Fruit fly (Drosophila melanogaster) whole organism, embryonic: Measurements from ENCODE around the gene CG7646.

Experiments
- Bgb ChIP-seq: fragments of 200-800 bp; sonication (Bioruptor generic); IDR thresholded peaks from 2 replicates; pipeline ENCODE4 v1.3.6; 2022; ENCODE audit warnings: missing biosample characterization, missing genetic modification characterization; ENCODE audit not compliant: partially characterized antibody
- CG10147 ChIP-seq: fragments of 200-800 bp; sonication (Bioruptor generic); optimal IDR thresholded peaks from 2 replicates; lab custom pipeline; 2019; ENCODE audit warnings: missing biosample characterization, mild to moderate bottlenecking, missing genetic modification characterization, moderate library complexity
- CG11456 ChIP-seq: fragments of 200-800 bp; sonication (Bioruptor generic); IDR thresholded peaks from 3 replicates; pipeline ENCODE4 v1.3.6; 2022; ENCODE audit warnings: missing biosample characterization, missing genetic modification characterization
- CG11560 ChIP-seq: fragments of 200-800 bp; sonication (Bioruptor generic); IDR thresholded peaks from 3 replicates; pipeline ENCODE4 v1.3.6; 2022; ENCODE audit warnings: missing biosample characterization, missing genetic modification characterization
- CG12071 ChIP-seq: fragments of 200-800 bp; sonication (Bioruptor generic); optimal IDR thresholded peaks from 3 replicates; lab custom pipeline; 2018; ENCODE audit warnings: missing biosample characterization, mild to moderate bottlenecking, missing genetic modification characterization
- CG1233 ChIP-seq: fragments of 200-800 bp; sonication (Bioruptor generic); optimal IDR thresholded peaks from 4 replicates; lab custom pipeline; 2018; ENCODE audit warnings: missing biosample characterization, mild to moderate bottlenecking, missing genetic modification characterization
- CG13894 ChIP-seq: fragments of 200-800 bp; sonication (Bioruptor generic); optimal IDR thresholded peaks from 3 replicates; lab custom pipeline; 2018; ENCODE audit warnings: missing biosample characterization, mild to moderate bottlenecking, missing genetic modification characterization, moderate library complexity
- CG14050 ChIP-seq: fragments of 200-800 bp; sonication (Bioruptor generic); IDR thresholded peaks from 3 replicates; pipeline ENCODE4 v1.3.6; 2022; ENCODE audit warnings: missing biosample characterization, missing genetic modification characterization
- CG15479 ChIP-seq: fragments of 200-800 bp; sonication (Bioruptor generic); optimal IDR thresholded peaks from 3 replicates; lab custom pipeline; 2019; ENCODE audit warnings: missing biosample characterization, mild to moderate bottlenecking, missing genetic modification characterization, moderate library complexity
- CG1647 ChIP-seq: fragments of 200-800 bp; sonication (Bioruptor generic); optimal IDR thresholded peaks from 3 replicates; lab custom pipeline; 2016; ENCODE audit warnings: missing biosample characterization, missing genetic modification characterization
- CG17328 ChIP-seq: fragments of 200-800 bp; sonication (Bioruptor generic); IDR thresholded peaks from 2 replicates; pipeline ENCODE4 v1.3.6; 2022; ENCODE audit warnings: missing biosample characterization, missing genetic modification characterization
- CG2199 ChIP-seq: fragments of 200-800 bp; sonication (Bioruptor generic); IDR thresholded peaks from 3 replicates; pipeline ENCODE4 v1.3.6; 2022; ENCODE audit warnings: missing biosample characterization, missing genetic modification characterization
- CG31365 ChIP-seq: fragments of 200-800 bp; sonication (Bioruptor generic); optimal IDR thresholded peaks from 2 replicates; lab custom pipeline; 2018; ENCODE audit warnings: missing biosample characterization, mild to moderate bottlenecking, missing genetic modification characterization
- CG42726 ChIP-seq: fragments of 200-800 bp; sonication (Bioruptor generic); IDR thresholded peaks from 2 replicates; pipeline ENCODE4 v1.3.6; 2022; ENCODE audit warnings: missing biosample characterization, missing genetic modification characterization; ENCODE audit not compliant: partially characterized antibody
- CG7928 ChIP-seq: fragments of 200-800 bp; sonication (Bioruptor generic); optimal IDR thresholded peaks from 2 replicates; lab custom pipeline; 2017; ENCODE audit warnings: missing biosample characterization, mild to moderate bottlenecking, missing genetic modification characterization
- CTCF ChIP-seq: fragments of 200-800 bp; sonication (Bioruptor generic); optimal IDR thresholded peaks from 2 replicates; lab custom pipeline; 2017; ENCODE audit warnings: missing biosample characterization, mild to moderate bottlenecking, missing genetic modification characterization, moderate library complexity
- CkIIα-i1 ChIP-seq: fragments of 200-800 bp; sonication (Bioruptor generic); IDR thresholded peaks from 2 replicates; pipeline ENCODE4 v1.3.6; 2022; ENCODE audit warnings: missing biosample characterization, missing genetic modification characterization
- Deaf1 ChIP-seq: fragments of 200-800 bp; optimal IDR thresholded peaks from 3 replicates; lab custom pipeline; 2019; ENCODE audit warnings: missing biosample characterization, mild to moderate bottlenecking, missing genetic modification characterization, moderate library complexity
- Dp ChIP-seq: fragments of 200-800 bp; sonication (Bioruptor generic); optimal IDR thresholded peaks from 2 replicates; lab custom pipeline; 2018; ENCODE audit warnings: missing biosample characterization, mild to moderate bottlenecking, missing genetic modification characterization, moderate library complexity
- Fer1 ChIP-seq: fragments of 200-800 bp; sonication (Bioruptor generic); optimal IDR thresholded peaks from 2 replicates; lab custom pipeline; 2017; ENCODE audit warnings: missing biosample characterization, mild to moderate bottlenecking, missing genetic modification characterization
- GATAe ChIP-seq: fragments of 200-800 bp; sonication (Bioruptor generic); conservative IDR thresholded peaks from 2 replicates; pipeline ENCODE4 v1.3.6; 2022; ENCODE audit warnings: missing biosample characterization, missing genetic modification characterization
- HLH4C ChIP-seq: fragments of 200-800 bp; sonication (Bioruptor generic); IDR thresholded peaks from 3 replicates; pipeline ENCODE4 v1.3.6; 2022; ENCODE audit warnings: missing biosample characterization, missing genetic modification characterization; ENCODE audit not compliant: partially characterized antibody
- HLH54F ChIP-seq: fragments of 200-800 bp; sonication (Bioruptor generic); optimal IDR thresholded peaks from 3 replicates; lab custom pipeline; 2016; ENCODE audit warnings: missing biosample characterization, missing genetic modification characterization
- Hr51 ChIP-seq, 2 experiments: fragments of 200-800 bp; sonication (Bioruptor generic); optimal IDR thresholded peaks; 2 replicates in 1 of 2; 3 replicates in 1 of 2; lab custom pipeline; 2016 to 2018; ENCODE audit warnings: missing biosample characterization in 2 of 2, missing genetic modification characterization in 2 of 2, mild to moderate bottlenecking in 1 of 2, moderate library complexity in 1 of 2
- Six4 ChIP-seq: fragments of 200-800 bp; sonication (Bioruptor generic); optimal IDR thresholded peaks from 2 replicates; lab custom pipeline; 2016; ENCODE audit warnings: missing biosample characterization, missing genetic modification characterization
- Ssrp ChIP-seq: fragments of 200-800 bp; sonication (Bioruptor generic); optimal IDR thresholded peaks from 2 replicates; lab custom pipeline; 2018; ENCODE audit warnings: missing biosample characterization, mild to moderate bottlenecking, missing genetic modification characterization, moderate library complexity
- Stat92E ChIP-seq, 3 experiments: fragments of >200 bp in 2 of 3; fragments of 200-800 bp in 1 of 3; sonication (Bioruptor generic) in 1 of 3; optimal IDR thresholded peaks; 2 replicates each; lab custom pipeline; 2017 to 2019; ENCODE audit warnings: missing biosample characterization in 3 of 3, missing genetic modification characterization in 3 of 3, mild to moderate bottlenecking in 1 of 3, moderate library complexity in 1 of 3
- Xrp1 ChIP-seq: fragments of 200-800 bp; sonication (Bioruptor generic); IDR thresholded peaks from 2 replicates; pipeline ENCODE4 v1.3.6; 2022; ENCODE audit warnings: missing biosample characterization, missing genetic modification characterization
- ara ChIP-seq: fragments of 200-800 bp; sonication (Bioruptor generic); IDR thresholded peaks from 2 replicates; pipeline ENCODE4 v1.3.6; 2022; ENCODE audit warnings: missing biosample characterization, missing genetic modification characterization
- chm ChIP-seq: fragments of 200-800 bp; sonication (Bioruptor generic); IDR thresholded peaks from 2 replicates; pipeline ENCODE4 v1.3.6; 2022; ENCODE audit warnings: missing biosample characterization, missing genetic modification characterization
- ci ChIP-seq: fragments of 200-800 bp; sonication (Bioruptor generic); IDR thresholded peaks from 3 replicates; pipeline ENCODE4 v1.3.6; 2022; ENCODE audit warnings: missing biosample characterization, missing genetic modification characterization
- croc ChIP-seq: fragments of 200-800 bp; sonication (Bioruptor generic); conservative IDR thresholded peaks from 3 replicates; pipeline ENCODE4 v1.3.6; 2022; ENCODE audit warnings: missing biosample characterization, missing genetic modification characterization
- dimm ChIP-seq: fragments of 200-800 bp; sonication (Bioruptor generic); IDR thresholded peaks from 2 replicates; pipeline ENCODE4 v1.3.6; 2022; ENCODE audit warnings: missing biosample characterization, missing genetic modification characterization
- disco-r ChIP-seq: fragments of 200-800 bp; sonication (Bioruptor generic); optimal IDR thresholded peaks from 2 replicates; lab custom pipeline; 2016; ENCODE audit warnings: missing biosample characterization, missing genetic modification characterization
- eve ChIP-seq, 2 experiments: fragments of >200 bp; optimal IDR thresholded peaks; 2 replicates each; lab custom pipeline; 2017; ENCODE audit warnings: missing biosample characterization in 2 of 2, missing genetic modification characterization in 2 of 2
- ewg ChIP-seq: fragments of 200-800 bp; sonication (Bioruptor generic); optimal IDR thresholded peaks from 3 replicates; lab custom pipeline; 2017; ENCODE audit warnings: mild to moderate bottlenecking, missing biosample characterization, missing genetic modification reagents, missing genetic modification characterization
- fd64A ChIP-seq: fragments of 200-800 bp; sonication (Bioruptor generic); optimal IDR thresholded peaks from 3 replicates; lab custom pipeline; 2018; ENCODE audit warnings: missing biosample characterization, mild to moderate bottlenecking, missing genetic modification characterization
- gce ChIP-seq: fragments of 200-800 bp; sonication (Bioruptor generic); IDR thresholded peaks from 3 replicates; pipeline ENCODE4 v1.3.6; 2022; ENCODE audit warnings: missing biosample characterization, missing genetic modification characterization
- ken ChIP-seq: fragments of 200-800 bp; sonication (Bioruptor generic); IDR thresholded peaks from 3 replicates; pipeline ENCODE4 v1.3.6; 2022; ENCODE audit warnings: missing biosample characterization, missing genetic modification characterization
- lbe ChIP-seq: fragments of 200-800 bp; sonication (Bioruptor generic); optimal IDR thresholded peaks from 2 replicates; lab custom pipeline; 2016; ENCODE audit warnings: missing biosample characterization, mild to moderate bottlenecking, missing genetic modification characterization
- maf-S ChIP-seq: fragments of 200-800 bp; sonication (Bioruptor generic); optimal IDR thresholded peaks from 2 replicates; lab custom pipeline; 2016; ENCODE audit warnings: missing biosample characterization, missing genetic modification characterization
- mirr ChIP-seq: fragments of 200-800 bp; sonication (Bioruptor generic); optimal IDR thresholded peaks from 3 replicates; lab custom pipeline; 2018; ENCODE audit warnings: missing biosample characterization, mild to moderate bottlenecking, missing genetic modification characterization
- row ChIP-seq: fragments of 200-800 bp; sonication (Bioruptor generic); IDR thresholded peaks from 3 replicates; pipeline ENCODE4 v1.3.6; 2022; ENCODE audit warnings: missing biosample characterization, missing genetic modification characterization
- sens ChIP-seq: fragments of 200-800 bp; sonication (Bioruptor generic); peaks from one replicate; lab custom pipeline; 2016; ENCODE audit warnings: missing biosample characterization, missing genetic modification characterization
- so ChIP-seq: fragments of 200-800 bp; sonication (Bioruptor generic); IDR thresholded peaks from 3 replicates; pipeline ENCODE4 v1.3.6; 2022; ENCODE audit warnings: missing biosample characterization, missing genetic modification characterization
- sr ChIP-seq: fragments of 200-800 bp; sonication (Bioruptor generic); IDR thresholded peaks from 3 replicates; pipeline ENCODE4 v1.3.6; 2022; ENCODE audit warnings: missing biosample characterization, missing genetic modification characterization
- tin ChIP-seq: fragments of 200-800 bp; sonication (Bioruptor generic); optimal IDR thresholded peaks from 3 replicates; lab custom pipeline; 2016; ENCODE audit warnings: missing biosample characterization, missing genetic modification characterization
- wdn ChIP-seq: fragments of 200-800 bp; sonication (Bioruptor generic); IDR thresholded peaks from 2 replicates; pipeline ENCODE4 v1.3.6; 2022; ENCODE audit warnings: missing biosample characterization, missing genetic modification characterization
- z ChIP-seq: fragments of 200-800 bp; sonication (Bioruptor generic); IDR thresholded peaks from 3 replicates; pipeline ENCODE4 v1.3.6; 2022; ENCODE audit warnings: missing biosample characterization, missing genetic modification characterization

CG7646 gene

DNA sequence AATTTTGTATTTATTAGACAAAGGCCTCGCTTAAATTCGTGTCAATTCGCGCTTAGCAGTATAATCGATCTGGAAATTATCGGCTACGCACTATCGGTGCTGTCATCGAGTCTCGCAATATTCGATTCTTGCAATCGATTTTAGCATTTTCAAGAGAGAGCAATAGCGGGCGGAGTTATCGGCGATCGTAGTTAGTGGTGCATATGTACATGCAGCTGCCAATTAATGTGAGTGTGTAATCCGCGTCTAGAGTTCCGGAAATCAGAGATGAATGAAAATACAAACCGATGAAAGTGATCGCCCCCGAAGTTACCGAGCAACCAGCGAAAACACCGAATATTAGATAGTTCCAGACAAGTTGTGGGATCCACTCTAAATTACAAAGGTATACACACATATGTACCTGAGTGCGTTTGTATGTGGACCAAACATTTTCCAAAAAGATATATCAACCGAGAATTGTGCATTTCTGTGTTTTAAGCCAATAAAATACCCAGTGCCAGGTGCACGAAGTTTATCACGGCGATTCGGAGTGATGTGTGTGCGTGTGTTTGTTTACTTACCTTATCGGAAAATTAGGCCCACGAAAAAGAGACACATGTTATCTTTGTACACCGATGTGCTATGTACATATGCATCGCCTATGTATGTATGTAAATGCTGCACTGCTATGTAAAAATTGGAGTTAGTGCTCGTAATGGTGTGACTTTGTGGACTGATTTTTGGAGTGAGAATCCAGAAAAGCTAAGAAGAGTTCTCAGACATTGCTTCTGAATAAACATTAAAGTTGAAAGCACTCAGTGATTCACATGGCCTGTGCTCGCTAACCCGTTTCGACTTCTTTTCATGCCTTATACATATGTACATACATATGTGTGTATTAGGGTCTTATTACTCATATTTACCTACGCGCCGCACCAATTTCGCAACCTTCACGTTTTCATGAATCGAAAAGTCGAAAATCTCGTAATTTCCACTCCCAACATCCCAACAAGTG is 14.9 kb downstream of the CG7646 start (continued):
- no peak for TF ChIP-seq Stat92E (GFP tag; optimal IDR thresholded peaks at IDR 0.05; lab: Kevin White, UChicago)
- peak; percentile 51; the same call in 1 of the 3 replicates for TF ChIP-seq ci (GFP tag; lab: Robert Waterston, UW)
- TF ChIP-seq CG2199 (GFP tag; lab: Robert Waterston, UW) = no peak
- TF ChIP-seq CG7928 (GFP tag; lab: Kevin White, UChicago) = no peak
- no peak for TF ChIP-seq Hr51 (GFP tag; optimal IDR thresholded peaks at IDR 0.05; lab: Kevin White, UChicago)
- peak; percentile 61; the same call in 1 of the 2 replicates for TF ChIP-seq CG42726 (GFP tag; lab: Robert Waterston, UW)
- TF ChIP-seq gce = no peak
- TF ChIP-seq CG14050 (GFP tag; lab: Robert Waterston, UW) = no peak
- TF ChIP-seq z (GFP tag; lab: Robert Waterston, UW) = peak; percentile 53; the same call in 1 of the 3 replicates
- TF ChIP-seq GATAe = no peak
- peak; percentile 98 for TF ChIP-seq CG11560
- no peak for TF ChIP-seq Deaf1 (tag; lab: Kevin White, UChicago)
- TF ChIP-seq sr (GFP tag; lab: Robert Waterston, UW) = no peak
- TF ChIP-seq fd64A (GFP tag; lab: Kevin White, UChicago) = peak; percentile 52
- no peak for TF ChIP-seq disco-r (GFP tag; lab: Kevin White, UChicago)
- 0 out of 3 replicates have a peak, but pooled peaks have one; percentile 28 for TF ChIP-seq ken (GFP tag; lab: Robert Waterston, UW)
- TF ChIP-seq lbe (GFP tag; lab: Kevin White, UChicago) = no peak
- no peak for TF ChIP-seq Ssrp
- TF ChIP-seq row (GFP tag; lab: Robert Waterston, UW) = no peak; the same call in 2 of the 3 replicates
- no peak for TF ChIP-seq croc (GFP tag; lab: Robert Waterston, UW)
- TF ChIP-seq CG12071 (GFP tag; lab: Kevin White, UChicago) = no peak
- peak; percentile 100 for TF ChIP-seq HLH4C (GFP tag; lab: Robert Waterston, UW)
- TF ChIP-seq ara (GFP tag; lab: Robert Waterston, UW) = no peak
- no peak for TF ChIP-seq CG1647 (GFP tag; lab: Kevin White, UChicago)
- TF ChIP-seq Bgb = peak; percentile 96
- no peak for TF ChIP-seq CTCF
- no peak for TF ChIP-seq HLH54F (GFP tag; lab: Kevin White, UChicago)
- TF ChIP-seq sens (GFP tag; lab: Kevin White, UChicago) = peak; percentile 79
- no peak for TF ChIP-seq Xrp1
- no peak for TF ChIP-seq CG11456
- no peak for TF ChIP-seq CG17328 (GFP tag; lab: Robert Waterston, UW)
- no peak for TF ChIP-seq Fer1 (GFP tag; lab: Kevin White, UChicago)
- no peak for TF ChIP-seq so (GFP tag; lab: Robert Waterston, UW)
- TF ChIP-seq CG31365 (tag; lab: Kevin White, UChicago) = no peak
- no peak for TF ChIP-seq tin (GFP tag; lab: Kevin White, UChicago)
- TF ChIP-seq ewg = no peak
- no peak for TF ChIP-seq wdn (GFP tag; lab: Robert Waterston, UW)
- TF ChIP-seq CG15479 = peak; percentile 84
- TF ChIP-seq eve (GFP tag; optimal IDR thresholded peaks at IDR 0.05; lab: Kevin White, UChicago) = peak in 1 of 2 experiments; percentile 82
- TF ChIP-seq CG13894 (tag; lab: Kevin White, UChicago) = no peak
- peak; percentile 89 for TF ChIP-seq Dp (GFP tag; lab: Kevin White, UChicago)
- no peak for TF ChIP-seq CkIIα-i1 (GFP tag; lab: Robert Waterston, UW)
- no peak for TF ChIP-seq CG10147 (GFP tag; lab: Kevin White, UChicago)
- no peak for TF ChIP-seq CG1233
- TF ChIP-seq dimm = no peak
- peak; percentile 32; the same call in 1 of the 2 replicates for TF ChIP-seq chm
- no peak for TF ChIP-seq Six4
- peak; percentile 44 for TF ChIP-seq mirr
- TF ChIP-seq maf-S = no peak
